Worm (Caenorhabditis elegans): Measurements from ENCODE around the gene hpo-25.

hpo-25 gene

ce11 chrII:2377751-2378150 is 8.7 kb downstream of the hpo-25 start, which contains the start of gene F16G10.6:
TSS of gene F16G10.6 (minus strand) at chrII:2377851.
- TF ChIP-seq tbx-37 (GFP tag; conservative IDR thresholded peaks at IDR 0.05) (no peak), ama-1 (optimal IDR thresholded peaks at IDR 0.05) (no peak), ets-7 (tag; optimal IDR thresholded peaks at IDR 0.05) (no peak)

- TF ChIP-seq pes-1 (GFP tag; IDR thresholded peaks at IDR 0.05) (no peak), B0310.2 (tag; optimal IDR thresholded peaks at IDR 0.05) (peak; percentile 43)
These were observed 9.5 kb downstream of the hpo-25 start for ce11 chrII:2378465-2379009.

- no peak for TF ChIP-seq scrt-1 (GFP tag; IDR thresholded peaks at IDR 0.05)
- no peak for TF ChIP-seq ceh-13 (GFP tag; optimal IDR thresholded peaks at IDR 0.05)
- TF ChIP-seq hmg-4 (GFP tag; optimal IDR thresholded peaks at IDR 0.05): no peak
- TF ChIP-seq tbx-11 (GFP tag; IDR thresholded peaks at IDR 0.05): no peak
- TF ChIP-seq B0310.2 (tag; optimal IDR thresholded peaks at IDR 0.05): no peak
- TF ChIP-seq flt-1 (GFP tag; IDR thresholded peaks at IDR 0.05): no peak
- no peak for TF ChIP-seq sea-1 (GFP tag; conservative IDR thresholded peaks at IDR 0.05)
- TF ChIP-seq tra-4 (tag; optimal IDR thresholded peaks at IDR 0.05): no peak
- no peak for TF ChIP-seq ama-1 (optimal IDR thresholded peaks at IDR 0.05)
- no peak for TF ChIP-seq F13C5.2 (tag; optimal IDR thresholded peaks at IDR 0.05)
- no peak for TF ChIP-seq ceh-36 (tag; optimal IDR thresholded peaks at IDR 0.05)
- TF ChIP-seq hnd-1 (tag; optimal IDR thresholded peaks at IDR 0.05): no peak
- TF ChIP-seq hmbx-1 (tag; optimal IDR thresholded peaks at IDR 0.05): no peak
- TF ChIP-seq aly-1 (tag; optimal IDR thresholded peaks at IDR 0.05): no peak
- TF ChIP-seq ets-7 (tag; optimal IDR thresholded peaks at IDR 0.05): no peak
- no peak for TF ChIP-seq tbx-37 (GFP tag; conservative IDR thresholded peaks at IDR 0.05)
- no peak for TF ChIP-seq pes-1 (GFP tag; IDR thresholded peaks at IDR 0.05)
These were observed 10.6 kb downstream of the hpo-25 start for ce11 chrII:2379673-2380072.

- no peak for TF ChIP-seq hnd-1 (tag; optimal IDR thresholded peaks at IDR 0.05)
- no peak for TF ChIP-seq sea-1 (GFP tag; conservative IDR thresholded peaks at IDR 0.05)
- TF ChIP-seq B0310.2 (tag; optimal IDR thresholded peaks at IDR 0.05): no peak
- TF ChIP-seq tbx-11 (GFP tag; IDR thresholded peaks at IDR 0.05): no peak
- TF ChIP-seq aly-1 (tag; optimal IDR thresholded peaks at IDR 0.05): no peak
- no peak for TF ChIP-seq ceh-36 (tag; optimal IDR thresholded peaks at IDR 0.05)
- TF ChIP-seq ceh-13 (GFP tag; optimal IDR thresholded peaks at IDR 0.05): no peak
- no peak for TF ChIP-seq hmbx-1 (tag; optimal IDR thresholded peaks at IDR 0.05)
- TF ChIP-seq tra-4 (tag; optimal IDR thresholded peaks at IDR 0.05): no peak
- TF ChIP-seq hmg-4 (GFP tag; optimal IDR thresholded peaks at IDR 0.05): no peak
- no peak for TF ChIP-seq ama-1 (optimal IDR thresholded peaks at IDR 0.05)
- TF ChIP-seq scrt-1 (GFP tag; IDR thresholded peaks at IDR 0.05): no peak
- no peak for TF ChIP-seq tbx-37 (GFP tag; conservative IDR thresholded peaks at IDR 0.05)
- no peak for TF ChIP-seq flt-1 (GFP tag; IDR thresholded peaks at IDR 0.05)
These were observed 11.1 kb downstream of the hpo-25 start, which contains the start of gene F16G10.7 for ce11 chrII:2380174-2380573. TSS of gene F16G10.7 (minus strand) at chrII:2380274.

ce11 chrII:2383334-2383733 is 14.3 kb downstream of the hpo-25 start, which contains the start of gene F16G10.8:
TSS of gene F16G10.8 (minus strand) at chrII:2383434.
- TF ChIP-seq hmbx-1 (tag; optimal IDR thresholded peaks at IDR 0.05) (no peak), tbx-37 (GFP tag; conservative IDR thresholded peaks at IDR 0.05) (no peak), tra-4 (tag; optimal IDR thresholded peaks at IDR 0.05) (no peak)

ce11 chrII:2385495-2385894 is 16.4 kb downstream of the hpo-25 start, which contains the start of gene F16G10.9:
TSS of gene F16G10.9 (minus strand) at chrII:2385595.
- TF ChIP-seq ceh-13 (GFP tag; optimal IDR thresholded peaks at IDR 0.05) (no peak), aly-1 (tag; optimal IDR thresholded peaks at IDR 0.05) (no peak), scrt-1 (GFP tag; IDR thresholded peaks at IDR 0.05) (no peak), tbx-37 (GFP tag; conservative IDR thresholded peaks at IDR 0.05) (no peak), tbx-11 (GFP tag; IDR thresholded peaks at IDR 0.05) (no peak), hmg-4 (GFP tag; optimal IDR thresholded peaks at IDR 0.05) (no peak), sea-1 (GFP tag; conservative IDR thresholded peaks at IDR 0.05) (no peak)

- TF ChIP-seq flt-1 (GFP tag; IDR thresholded peaks at IDR 0.05) (no peak), ceh-36 (tag; optimal IDR thresholded peaks at IDR 0.05) (no peak), ets-7 (tag; optimal IDR thresholded peaks at IDR 0.05) (no peak), tbx-11 (GFP tag; IDR thresholded peaks at IDR 0.05) (no peak), B0310.2 (tag; optimal IDR thresholded peaks at IDR 0.05) (no peak), aly-1 (tag; optimal IDR thresholded peaks at IDR 0.05) (no peak), F13C5.2 (tag; optimal IDR thresholded peaks at IDR 0.05) (no peak), hmbx-1 (tag; optimal IDR thresholded peaks at IDR 0.05) (no peak), ceh-13 (GFP tag; optimal IDR thresholded peaks at IDR 0.05) (no peak), tra-4 (tag; optimal IDR thresholded peaks at IDR 0.05) (no peak), pes-1 (GFP tag; IDR thresholded peaks at IDR 0.05) (no peak)
These were observed 21.8 kb downstream of the hpo-25 start, which contains the start of gene F16G10.10 for ce11 chrII:2390884-2391283. TSS of gene F16G10.10 (minus strand) at chrII:2390984.

ce11 chrII:2393821-2394220 is 24.8 kb downstream of the hpo-25 start, which contains the start of gene F16G10.11:
TSS of gene F16G10.11 (minus strand) at chrII:2393921.
- TF ChIP-seq tra-4 (tag; optimal IDR thresholded peaks at IDR 0.05): no peak
- TF ChIP-seq hnd-1 (tag; optimal IDR thresholded peaks at IDR 0.05): no peak
- TF ChIP-seq tbx-11 (GFP tag; IDR thresholded peaks at IDR 0.05): no peak
- no peak for TF ChIP-seq ceh-36 (tag; optimal IDR thresholded peaks at IDR 0.05)
- TF ChIP-seq ceh-13 (GFP tag; optimal IDR thresholded peaks at IDR 0.05): no peak
- TF ChIP-seq tbx-37 (GFP tag; conservative IDR thresholded peaks at IDR 0.05): no peak
- no peak for TF ChIP-seq ama-1 (optimal IDR thresholded peaks at IDR 0.05)
- TF ChIP-seq hmg-4 (GFP tag; optimal IDR thresholded peaks at IDR 0.05): no peak
- no peak for TF ChIP-seq sea-1 (GFP tag; conservative IDR thresholded peaks at IDR 0.05)
- TF ChIP-seq B0310.2 (tag; optimal IDR thresholded peaks at IDR 0.05): no peak
- no peak for TF ChIP-seq pes-1 (GFP tag; IDR thresholded peaks at IDR 0.05)
- TF ChIP-seq aly-1 (tag; optimal IDR thresholded peaks at IDR 0.05): no peak
- TF ChIP-seq flt-1 (GFP tag; IDR thresholded peaks at IDR 0.05): no peak
- TF ChIP-seq ets-7 (tag; optimal IDR thresholded peaks at IDR 0.05): no peak
- no peak for TF ChIP-seq hmbx-1 (tag; optimal IDR thresholded peaks at IDR 0.05)

Measured in whole organism, early embryonic.